Worm (Caenorhabditis elegans) whole organism, L4 larva: Measurements from ENCODE around the gene C06A6.7.

Source experiments
- D1046.2 ChIP-seq: fragments of 200-800 bp; sonication (Bioruptor generic); IDR thresholded peaks from 2 replicates; pipeline ENCODE4 v1.3.6; 2022; ENCODE audit warnings: missing genetic modification characterization, missing compliant biosample characterization
- F10B5.3 ChIP-seq: sonication (generic microtip); optimal IDR thresholded peaks from 2 replicates; lab custom pipeline; 2016; ENCODE audit warnings: mild to moderate bottlenecking, missing genetic modification characterization, missing compliant biosample characterization
- F26F4.8 ChIP-seq: fragments of 200-800 bp; sonication (Bioruptor generic); conservative IDR thresholded peaks from 2 replicates; pipeline ENCODE4 v1.3.6; 2022; ENCODE audit warnings: missing genetic modification characterization, missing compliant biosample characterization
- F37D6.2 ChIP-seq: sonication (generic microtip); optimal IDR thresholded peaks from 2 replicates; lab custom pipeline; 2016; ENCODE audit warnings: mild to moderate bottlenecking, missing genetic modification characterization, missing compliant biosample characterization
- F44E2.7 ChIP-seq: fragments of 200-800 bp; sonication (Bioruptor generic); IDR thresholded peaks from 2 replicates; pipeline ENCODE4 v2.1.2; 2022; ENCODE audit warnings: missing genetic modification characterization, missing compliant biosample characterization
- R02D3.7 ChIP-seq: fragments of 150-350 bp; sonication (generic microtip); optimal IDR thresholded peaks from 3 replicates; lab custom pipeline; 2014; ENCODE audit warnings: missing biosample characterization, missing genetic modification characterization
- T20F7.1 ChIP-seq: fragments of 200-800 bp; sonication (Bioruptor generic); optimal IDR thresholded peaks from 2 replicates; lab custom pipeline; 2018; ENCODE audit warnings: mild to moderate bottlenecking, missing genetic modification characterization, missing compliant biosample characterization
- T26A8.4 ChIP-seq: fragments of 200-800 bp; sonication (Bioruptor generic); IDR thresholded peaks from 2 replicates; pipeline ENCODE4 v1.3.6; 2022; ENCODE audit warnings: missing genetic modification characterization, missing compliant biosample characterization
- Y5F2A.4 ChIP-seq: fragments of 200-800 bp; sonication (Bioruptor generic); optimal IDR thresholded peaks from 2 replicates; lab custom pipeline; 2018; ENCODE audit warnings: mild to moderate bottlenecking, missing genetic modification characterization, missing compliant biosample characterization
- ZK546.5 ChIP-seq, 2 experiments: sonication (generic microtip); optimal IDR thresholded peaks; 2 replicates each; lab custom pipeline; 2017; ENCODE audit warnings: missing biosample characterization in 2 of 2, missing genetic modification characterization in 2 of 2
- aha-1 ChIP-seq: fragments of 150-350 bp; peaks from one replicate; lab custom pipeline; 2014; ENCODE audit warnings: missing biosample characterization, missing genetic modification characterization
- attf-4 ChIP-seq: sonication (generic microtip); optimal IDR thresholded peaks from 3 replicates; lab custom pipeline; 2017; ENCODE audit warnings: missing biosample characterization, missing genetic modification characterization
- ceh-44 ChIP-seq: fragments of 200-800 bp; sonication (Bioruptor generic); IDR thresholded peaks from 2 replicates; pipeline ENCODE4 v1.3.6; 2022; ENCODE audit warnings: missing genetic modification reagents, missing genetic modification characterization, missing compliant biosample characterization
- ceh-82 ChIP-seq: sonication (generic microtip); optimal IDR thresholded peaks from 2 replicates; lab custom pipeline; 2017; ENCODE audit warnings: missing biosample characterization, missing genetic modification characterization
- ctbp-1 ChIP-seq: fragments of 200-800 bp; sonication (Bioruptor generic); IDR thresholded peaks from 2 replicates; pipeline ENCODE4 v1.3.6; 2022; ENCODE audit warnings: missing genetic modification reagents, missing genetic modification characterization, missing compliant biosample characterization
- daf-16 ChIP-seq, 3 experiments: sonication (generic microtip); optimal IDR thresholded peaks; 2 replicates each; lab custom pipeline; 2016 to 2017; ENCODE audit warnings: missing genetic modification characterization in 3 of 3, missing genetic modification reagents in 3 of 3, mild to moderate bottlenecking in 2 of 3, missing compliant biosample characterization in 2 of 3, missing biosample characterization in 1 of 3, moderate library complexity in 1 of 3
- dmd-6 ChIP-seq: fragments of 200-800 bp; sonication (Bioruptor generic); IDR thresholded peaks from 2 replicates; pipeline ENCODE4 v1.3.6; 2022; ENCODE audit warnings: missing genetic modification reagents, missing genetic modification characterization, missing compliant biosample characterization
- dpl-1 ChIP-seq: fragments of 150-350 bp; optimal IDR thresholded peaks from 2 replicates; lab custom pipeline; 2014; ENCODE audit warnings: missing biosample characterization, missing genetic modification reagents, missing genetic modification characterization
- fkh-10 ChIP-seq: fragments of 150-350 bp; optimal IDR thresholded peaks from 2 replicates; lab custom pipeline; 2014; ENCODE audit warnings: missing biosample characterization, missing genetic modification reagents, missing genetic modification characterization
- gei-8 ChIP-seq: fragments of 200-800 bp; sonication (Bioruptor generic); optimal IDR thresholded peaks from 2 replicates; lab custom pipeline; 2018; ENCODE audit warnings: mild to moderate bottlenecking, missing genetic modification characterization, missing compliant biosample characterization
- hlh-11 ChIP-seq: fragments of 200-800 bp; sonication (Bioruptor generic); optimal IDR thresholded peaks from 2 replicates; lab custom pipeline; 2018; ENCODE audit warnings: mild to moderate bottlenecking, missing genetic modification characterization, missing compliant biosample characterization
- hlh-30 ChIP-seq: sonication (generic microtip); optimal IDR thresholded peaks from 2 replicates; lab custom pipeline; 2017; ENCODE audit warnings: antibody characterized with exemption, mild to moderate bottlenecking, missing genetic modification characterization, missing compliant biosample characterization; ENCODE audit not compliant: insufficient read depth
- hmg-1.1 ChIP-seq: fragments of 200-800 bp; sonication (Bioruptor generic); IDR thresholded peaks from 2 replicates; pipeline ENCODE4 v1.3.6; 2022; ENCODE audit warnings: missing genetic modification reagents, missing genetic modification characterization, missing compliant biosample characterization
- jun-1 ChIP-seq: fragments of 150-350 bp; optimal IDR thresholded peaks from 2 replicates; lab custom pipeline; 2014; ENCODE audit warnings: missing biosample characterization, missing genetic modification reagents, missing genetic modification characterization
- lim-7 ChIP-seq: fragments of 200-800 bp; sonication (Bioruptor generic); IDR thresholded peaks from 2 replicates; pipeline ENCODE4 v1.3.6; 2022; ENCODE audit warnings: missing genetic modification characterization, missing compliant biosample characterization
- lin-13 ChIP-seq: fragments of 150-350 bp; optimal IDR thresholded peaks from 2 replicates; lab custom pipeline; 2014; ENCODE audit warnings: missing biosample characterization, missing genetic modification reagents, missing genetic modification characterization
- lin-15B ChIP-seq: fragments of 150-350 bp; sonication (generic microtip); optimal IDR thresholded peaks from 3 replicates; lab custom pipeline; 2014; ENCODE audit warnings: missing biosample characterization, missing genetic modification characterization
- madf-9 ChIP-seq: fragments of 200-800 bp; sonication (Bioruptor generic); conservative IDR thresholded peaks from 2 replicates; pipeline ENCODE4 v1.3.6; 2022; ENCODE audit warnings: missing genetic modification reagents, missing genetic modification characterization, missing compliant biosample characterization
- mdl-1 ChIP-seq, 2 experiments: fragments of 150-350 bp in 1 of 2; sonication (generic microtip) in 1 of 2; optimal IDR thresholded peaks; 2 replicates each; lab custom pipeline; 2014 to 2017; ENCODE audit warnings: missing biosample characterization in 2 of 2, missing genetic modification characterization in 2 of 2
- mep-1 ChIP-seq: fragments of 150-350 bp; sonication (generic microtip); optimal IDR thresholded peaks from 3 replicates; lab custom pipeline; 2014; ENCODE audit warnings: missing biosample characterization, missing genetic modification characterization
- nhr-10 ChIP-seq: fragments of 150-350 bp; optimal IDR thresholded peaks from 2 replicates; lab custom pipeline; 2014; ENCODE audit warnings: missing biosample characterization, missing genetic modification characterization
- nhr-237 ChIP-seq: sonication (generic microtip); optimal IDR thresholded peaks from 2 replicates; lab custom pipeline; 2017; ENCODE audit warnings: missing biosample characterization, missing genetic modification characterization
- nhr-25 ChIP-seq: sonication (generic microtip); optimal IDR thresholded peaks from 2 replicates; lab custom pipeline; 2017; ENCODE audit warnings: missing genetic modification characterization, mild to moderate bottlenecking, missing compliant biosample characterization, antibody characterized with exemption, moderate library complexity, borderline replicate concordance; ENCODE audit not compliant: insufficient read depth
- nhr-6 ChIP-seq: fragments of 150-350 bp; optimal IDR thresholded peaks from 2 replicates; lab custom pipeline; 2014; ENCODE audit warnings: missing biosample characterization, missing genetic modification characterization
- nhr-76 ChIP-seq: fragments of 150-350 bp; optimal IDR thresholded peaks from 2 replicates; lab custom pipeline; 2014; ENCODE audit warnings: missing biosample characterization, missing genetic modification characterization
- pha-4 ChIP-seq, 2 experiments: fragments of 150-350 bp in 1 of 2; fragments of 200-800 bp in 1 of 2; sonication (Bioruptor generic) in 1 of 2; IDR thresholded peaks in 1 of 2; optimal IDR thresholded peaks in 1 of 2; 2 replicates each; pipeline versions ENCODE4 v1.3.6 to Lab custom; 2014 to 2022; ENCODE audit warnings: missing genetic modification characterization in 2 of 2, missing genetic modification reagents in 2 of 2, missing biosample characterization in 1 of 2, missing compliant biosample characterization in 1 of 2
- php-3 ChIP-seq: fragments of 200-800 bp; sonication (Bioruptor generic); IDR thresholded peaks from 2 replicates; pipeline ENCODE4 v1.3.6; 2022; ENCODE audit warnings: missing genetic modification reagents, missing genetic modification characterization, missing compliant biosample characterization
- rbr-2 ChIP-seq: sonication (generic microtip); optimal IDR thresholded peaks from 2 replicates; lab custom pipeline; 2016; ENCODE audit warnings: missing genotype, missing genetic modification characterization, missing compliant biosample characterization
- sdz-12 ChIP-seq: fragments of 200-800 bp; sonication (Bioruptor generic); optimal IDR thresholded peaks from 2 replicates; lab custom pipeline; 2018; ENCODE audit warnings: mild to moderate bottlenecking, missing genetic modification characterization, missing compliant biosample characterization
- set-16 ChIP-seq: fragments of 200-800 bp; sonication (Bioruptor generic); IDR thresholded peaks from 2 replicates; pipeline ENCODE4 v1.3.6; 2022; ENCODE audit warnings: missing genetic modification reagents, missing genetic modification characterization, missing compliant biosample characterization
- skn-1 ChIP-seq: fragments of 150-350 bp; optimal IDR thresholded peaks from 2 replicates; lab custom pipeline; 2014; ENCODE audit warnings: missing biosample characterization, missing genetic modification characterization
- snpc-1.2 ChIP-seq: fragments of 200-800 bp; sonication (Bioruptor generic); IDR thresholded peaks from 2 replicates; pipeline ENCODE4 v1.3.6; 2022; ENCODE audit warnings: missing genetic modification reagents, missing genetic modification characterization, missing compliant biosample characterization
- snpc-4 ChIP-seq: fragments of 150-350 bp; optimal IDR thresholded peaks from 2 replicates; lab custom pipeline; 2014; ENCODE audit warnings: missing biosample characterization, missing genetic modification characterization
- tag-97 ChIP-seq: fragments of 200-800 bp; sonication (Bioruptor generic); IDR thresholded peaks from 2 replicates; pipeline ENCODE4 v1.3.6; 2022; ENCODE audit warnings: missing genetic modification characterization, missing compliant biosample characterization
- tra-1 ChIP-seq: fragments of 200-800 bp; sonication (Bioruptor generic); IDR thresholded peaks from 2 replicates; pipeline ENCODE4 v1.3.6; 2022; ENCODE audit warnings: missing genetic modification reagents, missing genetic modification characterization, missing compliant biosample characterization
- unc-39 ChIP-seq: sonication (generic microtip); optimal IDR thresholded peaks from 2 replicates; lab custom pipeline; 2017; ENCODE audit warnings: missing biosample characterization, missing genetic modification characterization
- zag-1 ChIP-seq: fragments of 150-350 bp; optimal IDR thresholded peaks from 2 replicates; lab custom pipeline; 2014; ENCODE audit warnings: missing biosample characterization, missing genetic modification characterization
- zfp-3 ChIP-seq: fragments of 200-800 bp; sonication (Bioruptor generic); conservative IDR thresholded peaks from 2 replicates; pipeline ENCODE4 v1.3.6; 2022; ENCODE audit warnings: missing genetic modification reagents, missing genetic modification characterization, missing compliant biosample characterization
- ztf-11 ChIP-seq: fragments of 150-350 bp; optimal IDR thresholded peaks from 2 replicates; lab custom pipeline; 2014; ENCODE audit warnings: missing biosample characterization, missing genetic modification characterization
- ztf-7 ChIP-seq: fragments of 150-350 bp; optimal IDR thresholded peaks from 2 replicates; lab custom pipeline; 2014; ENCODE audit warnings: missing biosample characterization, missing genetic modification characterization

The C06A6.7 gene

DNA sequence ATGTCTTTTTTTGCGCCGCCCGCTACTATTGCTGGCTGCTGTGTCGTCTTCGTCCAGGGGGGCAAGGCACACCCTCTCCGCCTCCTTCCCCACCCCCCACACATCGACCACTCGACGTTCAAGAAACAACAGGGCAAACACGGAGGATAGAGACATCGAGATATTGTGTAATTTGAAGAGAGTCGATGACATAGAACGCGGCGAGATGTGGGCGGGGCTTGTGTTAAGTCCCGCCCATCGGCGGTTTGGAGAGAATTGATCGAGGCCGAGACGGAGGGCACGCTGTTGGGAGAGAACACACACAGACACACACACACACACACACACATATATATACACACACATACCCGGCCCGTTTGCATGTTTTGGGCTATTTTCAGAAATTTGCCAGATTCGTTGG lies 7.3 kb upstream of the C06A6.7 start (continued):
- TF ChIP-seq tra-1 (peak; percentile 44; the same call in 1 of the 2 replicates), sdz-12 (no peak), hlh-11 (tag; lab: Kevin White, UChicago) (peak; percentile 92), ztf-7 (tag; lab: Kevin White, UChicago) (peak; percentile 31), zag-1 (peak; percentile 52), F26F4.8 (GFP tag; lab: Robert Waterston, UW) (no peak), mep-1 (tag; lab: Kevin White, UChicago) (peak; percentile 89), nhr-237 (no peak), ctbp-1 (GFP tag; lab: Robert Waterston, UW) (peak; percentile 70), F37D6.2 (peak; percentile 51), nhr-25 (tag; lab: Kevin White, UChicago) (peak; percentile 73), fkh-10 (GFP tag; lab: Kevin White, UChicago) (peak; percentile 59), snpc-1.2 (GFP tag; lab: Robert Waterston, UW) (no peak), set-16 (GFP tag; lab: Robert Waterston, UW) (peak; percentile 82), Y5F2A.4 (no peak), snpc-4 (no peak), F10B5.3 (peak; percentile 46), T26A8.4 (GFP tag; lab: Robert Waterston, UW) (peak; percentile 41), lin-15B (tag; lab: Kevin White, UChicago) (no peak), hlh-30 (tag; lab: Kevin White, UChicago) (peak; percentile 79), R02D3.7 (tag; lab: Kevin White, UChicago) (no peak), dpl-1 (GFP tag; lab: Kevin White, UChicago) (peak; percentile 46), lim-7 (no peak), daf-16 (GFP tag; optimal IDR thresholded peaks at IDR 0.05; lab: Kevin White, UChicago) (peak; percentile 25 to 57), daf-16 (tag; optimal IDR thresholded peaks at IDR 0.05; lab: Kevin White, UChicago) (peak; percentile 72), zfp-3 (GFP tag; lab: Robert Waterston, UW) (no peak), unc-39 (tag; lab: Kevin White, UChicago) (no peak), T20F7.1 (GFP tag; lab: Kevin White, UChicago) (peak; percentile 15), lin-13 (GFP tag; lab: Kevin White, UChicago) (peak; percentile 53), skn-1 (tag; lab: Kevin White, UChicago) (no peak), pha-4 (GFP tag; IDR thresholded peaks at IDR 0.05; lab: Robert Waterston, UW) (peak; percentile 22; the same call in 1 of the 2 replicates), pha-4 (tag; optimal IDR thresholded peaks at IDR 0.05; lab: Kevin White, UChicago) (no peak), mdl-1 (tag; optimal IDR thresholded peaks at IDR 0.05; lab: Kevin White, UChicago) (peak; percentile 56 to 86), dmd-6 (GFP tag; lab: Robert Waterston, UW) (peak; percentile 64), gei-8 (GFP tag; lab: Kevin White, UChicago) (no peak), jun-1 (tag; lab: Kevin White, UChicago) (peak; percentile 11)
- TF ChIP-seq, all 104 proteins: peak for 49

- no peak for TF ChIP-seq nhr-6 (tag; lab: Kevin White, UChicago)
- no peak for TF ChIP-seq madf-9 (GFP tag; lab: Robert Waterston, UW)
- TF ChIP-seq ceh-82 (tag; lab: Kevin White, UChicago): no peak
- peak; percentile 87 for TF ChIP-seq dmd-6 (GFP tag; lab: Robert Waterston, UW)
- no peak for TF ChIP-seq hmg-1.1 (GFP tag; lab: Robert Waterston, UW)
- no peak for TF ChIP-seq nhr-10
- no peak for TF ChIP-seq rbr-2 (tag; lab: Kevin White, UChicago)
- TF ChIP-seq attf-4 (tag; lab: Kevin White, UChicago): no peak
- no peak for TF ChIP-seq D1046.2 (GFP tag; lab: Robert Waterston, UW)
- TF ChIP-seq nhr-76 (tag; lab: Kevin White, UChicago): no peak
- no peak for TF ChIP-seq set-16 (GFP tag; lab: Robert Waterston, UW)
- TF ChIP-seq hlh-30 (tag; lab: Kevin White, UChicago): peak; percentile 77
- no peak for TF ChIP-seq lim-7
- TF ChIP-seq ceh-44 (GFP tag; lab: Robert Waterston, UW): no peak
- TF ChIP-seq ztf-11 (tag; lab: Kevin White, UChicago): no peak
- peak; percentile 48; the same call in 1 of the 2 replicates for TF ChIP-seq php-3 (GFP tag; lab: Robert Waterston, UW)
- TF ChIP-seq F26F4.8 (GFP tag; lab: Robert Waterston, UW): no peak
- TF ChIP-seq tag-97: no peak
- no peak for TF ChIP-seq ZK546.5 (tag; optimal IDR thresholded peaks at IDR 0.05; lab: Kevin White, UChicago)
- no peak for TF ChIP-seq F44E2.7 (GFP tag; lab: Robert Waterston, UW)
- TF ChIP-seq aha-1 (tag; lab: Kevin White, UChicago): no peak
- peak; percentile 39 for TF ChIP-seq mep-1 (tag; lab: Kevin White, UChicago)
Measured at ce11 chrIV:7844333-7844973, 6.1 kb upstream of the C06A6.7 start.
